Fruit fly (Drosophila melanogaster) whole organism, pupa: ENCODE data around the gene CG11841.

Experiments
- CG10348 ChIP-seq: fragments of 200-800 bp; sonication (Bioruptor generic); IDR thresholded peaks from 2 replicates; pipeline ENCODE4 v1.3.6; 2022; ENCODE audit warnings: missing biosample characterization, missing genetic modification characterization
- CG12605 ChIP-seq: fragments of 200-800 bp; sonication (Bioruptor generic); IDR thresholded peaks from 2 replicates; pipeline ENCODE4 v1.3.6; 2022; ENCODE audit warnings: missing biosample characterization, missing genetic modification characterization
- CG13204 ChIP-seq: fragments of 200-800 bp; sonication (Bioruptor generic); optimal IDR thresholded peaks from 2 replicates; lab custom pipeline; 2018; ENCODE audit warnings: missing biosample characterization, mild to moderate bottlenecking, missing genetic modification characterization, moderate library complexity
- CG14655 ChIP-seq: fragments of 200-800 bp; sonication (Bioruptor generic); optimal IDR thresholded peaks from 3 replicates; lab custom pipeline; 2017; ENCODE audit warnings: mild to moderate bottlenecking, missing biosample characterization, missing genetic modification reagents, missing genetic modification characterization
- CG15710 ChIP-seq: fragments of 200-800 bp; sonication (Bioruptor generic); optimal IDR thresholded peaks from 2 replicates; lab custom pipeline; 2018; ENCODE audit warnings: missing biosample characterization, mild to moderate bottlenecking, missing genetic modification characterization, moderate library complexity
- CG17806 ChIP-seq: fragments of 200-800 bp; sonication (Bioruptor generic); optimal IDR thresholded peaks from 2 replicates; lab custom pipeline; 2018; ENCODE audit warnings: missing biosample characterization, mild to moderate bottlenecking, missing genetic modification characterization, moderate library complexity
- CG32121 ChIP-seq: fragments of 200-800 bp; sonication (Bioruptor generic); IDR thresholded peaks from 2 replicates; pipeline ENCODE4 v1.3.6; 2022; ENCODE audit warnings: missing biosample characterization, missing genetic modification characterization
- CG34367 ChIP-seq: fragments of 200-800 bp; sonication (Bioruptor generic); optimal IDR thresholded peaks from 2 replicates; lab custom pipeline; 2018; ENCODE audit warnings: missing biosample characterization, mild to moderate bottlenecking, missing genetic modification characterization
- CG4496 ChIP-seq: fragments of 200-800 bp; sonication (Bioruptor generic); IDR thresholded peaks from 3 replicates; pipeline ENCODE4 v1.3.6; 2022; ENCODE audit warnings: missing biosample characterization, missing genetic modification characterization
- CG8159 ChIP-seq: fragments of 200-800 bp; sonication (Bioruptor generic); optimal IDR thresholded peaks from 3 replicates; lab custom pipeline; 2018; ENCODE audit warnings: missing biosample characterization, mild to moderate bottlenecking, missing genetic modification characterization, moderate library complexity
- CG8301 ChIP-seq: fragments of 200-800 bp; sonication (Bioruptor generic); optimal IDR thresholded peaks from 2 replicates; lab custom pipeline; 2018; ENCODE audit warnings: missing biosample characterization, mild to moderate bottlenecking, missing genetic modification characterization
- CG9948 ChIP-seq: fragments of 200-800 bp; sonication (Bioruptor generic); optimal IDR thresholded peaks from 2 replicates; lab custom pipeline; 2018; ENCODE audit warnings: missing biosample characterization, mild to moderate bottlenecking, missing genetic modification characterization, moderate library complexity
- D1 ChIP-seq: fragments of 200-800 bp; sonication (Bioruptor generic); optimal IDR thresholded peaks from 2 replicates; lab custom pipeline; 2018; ENCODE audit warnings: missing biosample characterization, mild to moderate bottlenecking, missing genetic modification characterization, moderate library complexity
- EcR ChIP-seq: fragments of 200-800 bp; sonication (Bioruptor generic); optimal IDR thresholded peaks from 3 replicates; lab custom pipeline; 2019; ENCODE audit warnings: missing biosample characterization, missing genetic modification characterization, mild to moderate bottlenecking, moderate library complexity, missing genetic modification reagents
- Ets98B ChIP-seq: fragments of 200-800 bp; sonication (Bioruptor generic); IDR thresholded peaks from 2 replicates; pipeline ENCODE4 v1.3.6; 2022; ENCODE audit warnings: missing biosample characterization, missing genetic modification characterization
- Pif1A ChIP-seq: fragments of 200-800 bp; sonication (Bioruptor generic); optimal IDR thresholded peaks from 3 replicates; lab custom pipeline; 2016; ENCODE audit warnings: missing biosample characterization, missing genetic modification characterization
- Pif1B ChIP-seq: fragments of 200-800 bp; sonication (Bioruptor generic); optimal IDR thresholded peaks from 3 replicates; lab custom pipeline; 2016; ENCODE audit warnings: missing biosample characterization, missing genetic modification characterization
- Snoo ChIP-seq: fragments of 200-800 bp; sonication (Bioruptor generic); optimal IDR thresholded peaks from 3 replicates; lab custom pipeline; 2017; ENCODE audit warnings: missing biosample characterization, mild to moderate bottlenecking, missing genetic modification characterization, inconsistent platforms
- fd96Ca ChIP-seq: fragments of 200-800 bp; sonication (Bioruptor generic); IDR thresholded peaks from 3 replicates; pipeline ENCODE4 v1.3.6; 2022; ENCODE audit warnings: missing biosample characterization, missing genetic modification characterization
- gl ChIP-seq: fragments of 200-800 bp; sonication (Bioruptor generic); optimal IDR thresholded peaks from 2 replicates; lab custom pipeline; 2018; ENCODE audit warnings: missing biosample characterization, mild to moderate bottlenecking, missing genetic modification characterization
- rn ChIP-seq: fragments of 200-800 bp; sonication (Bioruptor generic); IDR thresholded peaks from 2 replicates; pipeline ENCODE4 v1.3.6; 2022; ENCODE audit warnings: missing biosample characterization, missing genetic modification characterization

CG11841 gene

dm6 chr3R:29087302-29087782 is 36.5 kb downstream of the CG11841 start:
- TF ChIP-seq Pif1A (GFP tag; lab: Kevin White, UChicago), result no peak
- TF ChIP-seq CG4496 (GFP tag; lab: Robert Waterston, UW), result no peak
- TF ChIP-seq CG17806 (tag; lab: Kevin White, UChicago), result no peak
- no peak for TF ChIP-seq CG34367 (tag; lab: Kevin White, UChicago)
- TF ChIP-seq D1, result no peak
- TF ChIP-seq CG9948 (tag; lab: Kevin White, UChicago), result no peak
- no peak for TF ChIP-seq Ets98B (GFP tag; lab: Robert Waterston, UW)
- TF ChIP-seq CG10348 (GFP tag; lab: Robert Waterston, UW), result no peak
- no peak for TF ChIP-seq gl (tag; lab: Kevin White, UChicago)

dm6 chr3R:29087926-29088487 is 37.2 kb downstream of the CG11841 start:
- TF ChIP-seq CG12605 (GFP tag; lab: Robert Waterston, UW) (peak; percentile 44; the same call in 1 of the 2 replicates), fd96Ca (GFP tag; lab: Robert Waterston, UW) (no peak), CG9948 (tag; lab: Kevin White, UChicago) (no peak), CG4496 (GFP tag; lab: Robert Waterston, UW) (peak; percentile 61; the same call in 2 of the 3 replicates), CG15710 (tag; lab: Kevin White, UChicago) (no peak), CG8159 (tag; lab: Kevin White, UChicago) (peak; percentile 13), Snoo (no peak), CG10348 (GFP tag; lab: Robert Waterston, UW) (no peak), Ets98B (GFP tag; lab: Robert Waterston, UW) (peak; percentile 26; the same call in 1 of the 2 replicates), Pif1B (GFP tag; lab: Kevin White, UChicago) (no peak), gl (tag; lab: Kevin White, UChicago) (peak; percentile 25), CG14655 (GFP tag; lab: Kevin White, UChicago) (no peak), CG17806 (tag; lab: Kevin White, UChicago) (peak; percentile 7), CG13204 (GFP tag; lab: Kevin White, UChicago) (peak; percentile 67), Pif1A (GFP tag; lab: Kevin White, UChicago) (peak; percentile 20), CG32121 (no peak)

- no peak for TF ChIP-seq D1
- TF ChIP-seq gl (tag; lab: Kevin White, UChicago), result no peak
- TF ChIP-seq CG13204 (GFP tag; lab: Kevin White, UChicago), result no peak
- peak; percentile 39 for TF ChIP-seq Snoo
- peak; percentile 55; the same call in 1 of the 3 replicates for TF ChIP-seq CG4496 (GFP tag; lab: Robert Waterston, UW)
- TF ChIP-seq CG14655 (GFP tag; lab: Kevin White, UChicago), result peak; percentile 72
- no peak for TF ChIP-seq CG32121
- TF ChIP-seq EcR (GFP tag; lab: Kevin White, UChicago), result no peak
- peak; percentile 34 for TF ChIP-seq CG15710 (tag; lab: Kevin White, UChicago)
- no peak for TF ChIP-seq fd96Ca (GFP tag; lab: Robert Waterston, UW)
- TF ChIP-seq Pif1A (GFP tag; lab: Kevin White, UChicago), result peak; percentile 52
- TF ChIP-seq CG10348 (GFP tag; lab: Robert Waterston, UW), result no peak
- TF ChIP-seq Pif1B (GFP tag; lab: Kevin White, UChicago), result peak; percentile 52
- peak; percentile 61 for TF ChIP-seq CG8301 (tag; lab: Kevin White, UChicago)
- TF ChIP-seq CG8159 (tag; lab: Kevin White, UChicago), result peak; percentile 51
- peak; percentile 54 for TF ChIP-seq CG17806 (tag; lab: Kevin White, UChicago)
- peak; percentile 59 for TF ChIP-seq CG9948 (tag; lab: Kevin White, UChicago)
- TF ChIP-seq rn (GFP tag; lab: Robert Waterston, UW), result no peak
- TF ChIP-seq CG34367 (tag; lab: Kevin White, UChicago), result peak; percentile 32
- TF ChIP-seq Ets98B (GFP tag; lab: Robert Waterston, UW), result peak; percentile 24; the same call in 1 of the 2 replicates
- TF ChIP-seq CG12605 (GFP tag; lab: Robert Waterston, UW), result no peak
These were observed 38.2 kb downstream of the CG11841 start for dm6 chr3R:29088938-29089661.

dm6 chr3R:29089662-29090007 is 38.8 kb downstream of the CG11841 start:
- TF ChIP-seq Pif1A (GFP tag; lab: Kevin White, UChicago) (no peak), Snoo (no peak), CG17806 (tag; lab: Kevin White, UChicago) (no peak), Pif1B (GFP tag; lab: Kevin White, UChicago) (no peak), CG4496 (GFP tag; lab: Robert Waterston, UW) (peak; percentile 60; the same call in 1 of the 3 replicates), CG8301 (tag; lab: Kevin White, UChicago) (peak; percentile 36), CG8159 (tag; lab: Kevin White, UChicago) (no peak), Ets98B (GFP tag; lab: Robert Waterston, UW) (no peak), CG10348 (GFP tag; lab: Robert Waterston, UW) (no peak), CG32121 (peak; percentile 33; the same call in 1 of the 2 replicates), CG14655 (GFP tag; lab: Kevin White, UChicago) (peak; percentile 57), CG9948 (tag; lab: Kevin White, UChicago) (no peak)

dm6 chr3R:29091609-29092008 is 40.8 kb downstream of the CG11841 start:
- no peak for TF ChIP-seq CG12605 (GFP tag; lab: Robert Waterston, UW)
- TF ChIP-seq Snoo, result peak; percentile 13
- TF ChIP-seq CG4496 (GFP tag; lab: Robert Waterston, UW), result no peak; the same call in 2 of the 3 replicates
- peak; percentile 15 for TF ChIP-seq Pif1B (GFP tag; lab: Kevin White, UChicago)
- TF ChIP-seq CG10348 (GFP tag; lab: Robert Waterston, UW), result no peak
- peak; percentile 59 for TF ChIP-seq Pif1A (GFP tag; lab: Kevin White, UChicago)
- TF ChIP-seq D1, result no peak
- peak; percentile 61; the same call in 2 of the 3 replicates for TF ChIP-seq fd96Ca (GFP tag; lab: Robert Waterston, UW)
- TF ChIP-seq EcR (GFP tag; lab: Kevin White, UChicago), result no peak
- no peak for TF ChIP-seq rn (GFP tag; lab: Robert Waterston, UW)
- TF ChIP-seq CG15710 (tag; lab: Kevin White, UChicago), result peak; percentile 58
- no peak for TF ChIP-seq gl (tag; lab: Kevin White, UChicago)
- peak; percentile 76 for TF ChIP-seq CG17806 (tag; lab: Kevin White, UChicago)
- no peak for TF ChIP-seq CG32121
- peak; percentile 48 for TF ChIP-seq CG8301 (tag; lab: Kevin White, UChicago)
- TF ChIP-seq Ets98B (GFP tag; lab: Robert Waterston, UW), result peak; percentile 25; the same call in 1 of the 2 replicates
- peak; percentile 58 for TF ChIP-seq CG34367 (tag; lab: Kevin White, UChicago)
- peak; percentile 77 for TF ChIP-seq CG9948 (tag; lab: Kevin White, UChicago)
- peak; percentile 73 for TF ChIP-seq CG8159 (tag; lab: Kevin White, UChicago)
- no peak for TF ChIP-seq CG13204 (GFP tag; lab: Kevin White, UChicago)
- TF ChIP-seq CG14655 (GFP tag; lab: Kevin White, UChicago), result peak; percentile 60
